Worm (Caenorhabditis elegans): ENCODE measurements around the gene R155.5.
A peak's percentile ranks its signal among the peaks of the same experiment; 100 is the strongest.

R155.5 gene

DNA sequence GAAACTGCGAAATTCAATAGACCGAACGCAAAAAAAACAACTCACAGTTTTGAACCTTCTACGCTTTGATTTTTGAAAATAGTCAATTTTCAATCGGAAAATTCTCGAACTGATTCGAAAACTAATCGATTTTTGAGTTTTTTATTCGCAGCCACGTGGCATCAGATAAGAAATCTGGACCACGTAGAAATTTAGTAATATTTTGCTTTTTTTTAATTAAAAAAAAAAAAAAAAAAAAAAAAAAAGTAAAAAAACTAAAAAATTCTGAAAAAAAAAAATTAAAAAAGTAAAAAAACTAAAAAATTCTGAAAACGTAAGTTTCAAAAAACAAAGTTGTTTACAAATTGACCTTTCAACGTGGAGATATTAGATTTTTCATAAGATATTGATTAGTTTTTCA is 6.3 kb upstream of the R155.5 start, which contains the start of gene R155.3:
Gene R155.3, minus strand, starts transcription at position 101 of the 400 bp plus-strand sequence.
- TF ChIP-seq nhr-71 (tag; optimal IDR thresholded peaks at IDR 0.05) (no peak), sox-4 (tag; optimal IDR thresholded peaks at IDR 0.05) (no peak), lin-35 (GFP tag; optimal IDR thresholded peaks at IDR 0.05) (no peak), nhr-76 (tag; optimal IDR thresholded peaks at IDR 0.05) (no peak), sptf-1 (tag; optimal IDR thresholded peaks at IDR 0.05) (no peak), efl-3 (GFP tag; optimal IDR thresholded peaks at IDR 0.05) (no peak), xbp-1 (tag; optimal IDR thresholded peaks at IDR 0.05) (no peak), swsn-7 (tag; optimal IDR thresholded peaks at IDR 0.05) (no peak), nhr-12 (tag; optimal IDR thresholded peaks at IDR 0.05) (no peak), jun-1 (tag; optimal IDR thresholded peaks at IDR 0.05) (no peak), hlh-17 (GFP tag; optimal IDR thresholded peaks at IDR 0.05; ENCODE audit: borderline replicate concordance) (no peak), lir-3 (tag; optimal IDR thresholded peaks at IDR 0.05; ENCODE audit: poor library complexity) (no peak), lin-13 (GFP tag; optimal IDR thresholded peaks at IDR 0.05) (no peak), mab-9 (GFP tag; IDR thresholded peaks at IDR 0.05) (no peak), nhr-84 (tag; optimal IDR thresholded peaks at IDR 0.05) (no peak), mep-1 (tag; optimal IDR thresholded peaks at IDR 0.05) (no peak), ztf-11 (tag; optimal IDR thresholded peaks at IDR 0.05) (no peak)

DNA sequence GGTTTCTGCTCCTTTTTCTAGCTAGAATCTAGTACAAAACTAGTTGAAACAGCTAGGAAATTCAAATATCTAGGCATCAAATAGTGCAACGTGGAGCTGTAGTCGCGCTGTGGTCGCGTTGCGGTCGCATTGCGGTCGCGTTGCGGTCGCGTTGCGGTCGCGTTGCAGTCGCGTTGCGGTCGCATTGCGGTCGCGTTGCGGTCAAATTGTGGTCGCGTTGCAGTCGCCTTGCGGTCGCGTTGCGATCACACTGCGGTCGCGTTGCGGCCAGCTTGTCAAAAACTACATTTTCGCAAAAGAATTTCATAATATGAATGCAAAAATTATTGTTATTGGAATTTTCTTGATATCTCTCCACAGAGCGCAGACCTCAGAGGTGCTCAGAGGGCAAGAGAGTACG is 5.7 kb upstream of the R155.5 start:
- TF ChIP-seq pqm-1 (tag; optimal IDR thresholded peaks at IDR 0.05): no peak
- TF ChIP-seq nhr-76 (tag; optimal IDR thresholded peaks at IDR 0.05): no peak
- TF ChIP-seq elt-2 (tag; optimal IDR thresholded peaks at IDR 0.05): no peak
- TF ChIP-seq ztf-4 (tag; optimal IDR thresholded peaks at IDR 0.05): no peak
- TF ChIP-seq F16B12.6 (tag; optimal IDR thresholded peaks at IDR 0.05): no peak
- no peak for TF ChIP-seq lin-15B (tag; optimal IDR thresholded peaks at IDR 0.05)
- TF ChIP-seq unc-86 (tag; optimal IDR thresholded peaks at IDR 0.05): no peak
- TF ChIP-seq nhr-20 (tag; optimal IDR thresholded peaks at IDR 0.05): no peak
- no peak for TF ChIP-seq egl-13 (tag; optimal IDR thresholded peaks at IDR 0.05)

DNA sequence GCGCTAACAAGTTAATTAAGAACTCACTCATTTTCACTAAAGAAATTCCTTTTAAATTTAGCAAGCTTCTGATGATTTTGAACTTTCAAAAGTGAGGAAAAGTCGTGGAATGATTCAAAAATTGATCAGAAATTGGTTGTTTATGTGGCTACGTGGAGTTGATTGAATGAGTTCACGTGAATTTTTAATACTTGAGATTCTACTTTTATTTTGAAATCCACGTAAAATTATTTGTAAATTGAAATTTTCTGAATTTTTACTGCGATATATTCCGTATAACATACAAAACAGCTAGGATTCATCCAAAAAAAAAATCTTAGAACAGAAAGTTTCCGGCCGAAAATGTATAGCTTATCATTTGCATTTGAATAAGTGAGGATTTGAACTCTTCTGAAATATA is 531 bp downstream of the R155.5 start, which contains the start of gene moa-1:
Gene moa-1, minus strand, starts transcription at position 101 of the 400 bp plus-strand sequence.
- TF ChIP-seq mef-2 (tag; optimal IDR thresholded peaks at IDR 0.05): no peak
- no peak for TF ChIP-seq elt-3 (tag; optimal IDR thresholded peaks at IDR 0.05)

DNA sequence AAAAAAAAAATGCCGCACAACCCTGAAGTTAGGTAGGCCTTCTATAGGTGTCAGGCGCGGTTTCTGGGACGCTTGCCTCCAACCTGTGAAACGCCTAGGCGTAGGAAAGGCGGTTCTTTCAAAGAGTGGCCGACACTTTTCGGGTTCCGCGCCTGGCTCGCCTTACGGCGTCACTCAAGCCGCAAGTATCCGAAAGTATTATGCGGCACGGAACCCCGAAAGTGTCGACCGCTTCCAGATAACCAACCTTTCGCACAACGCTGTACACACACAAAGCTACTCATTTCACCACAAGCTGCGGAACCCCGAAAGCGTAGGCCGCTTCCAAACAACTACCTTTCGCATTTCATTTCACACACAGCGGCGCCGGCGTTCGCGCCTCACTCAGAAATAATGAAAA is 7.2 kb downstream of the R155.5 start:
- TF ChIP-seq snpc-4 (tag; optimal IDR thresholded peaks at IDR 0.05) (peak; percentile 35), fkh-4 (tag; optimal IDR thresholded peaks at IDR 0.05; ENCODE audit: borderline replicate concordance) (no peak), nhr-237 (tag; optimal IDR thresholded peaks at IDR 0.05) (no peak), fos-1 (tag; optimal IDR thresholded peaks at IDR 0.05) (no peak), Y116A8C.19 (tag; optimal IDR thresholded peaks at IDR 0.05; ENCODE audit: borderline replicate concordance) (no peak), aha-1 (tag; optimal IDR thresholded peaks at IDR 0.05) (no peak), vab-15 (tag; optimal IDR thresholded peaks at IDR 0.05) (no peak)

DNA sequence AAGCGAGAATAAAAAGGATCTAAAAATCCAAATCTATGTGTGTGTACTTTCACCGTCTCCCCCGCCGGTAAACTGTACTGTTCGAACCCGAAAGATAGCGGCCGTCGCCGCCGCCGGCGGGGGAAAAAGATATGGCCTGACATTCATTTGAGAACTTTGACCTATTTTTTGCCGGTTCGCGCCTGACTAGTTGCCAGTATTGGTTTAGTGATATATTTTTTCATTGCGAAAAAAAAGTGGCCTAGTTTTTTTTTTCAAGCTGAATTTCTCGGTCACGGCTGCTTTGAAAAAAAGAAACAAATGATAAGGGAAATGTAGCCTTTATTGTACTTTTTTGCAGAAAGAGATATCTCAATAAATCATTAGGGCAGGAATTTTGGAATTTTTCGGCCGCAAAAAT is 7.8 kb downstream of the R155.5 start:
- TF ChIP-seq xbp-1 (tag; optimal IDR thresholded peaks at IDR 0.05) (no peak), elt-3 (tag; optimal IDR thresholded peaks at IDR 0.05) (peak in 1 of 6 experiments; percentile 18), elt-2 (tag; optimal IDR thresholded peaks at IDR 0.05) (peak; percentile 11)
